Worm (Caenorhabditis elegans): Measurements from ENCODE around the gene R07G3.8.

- no peak for TF ChIP-seq egl-27 (tag; optimal IDR thresholded peaks at IDR 0.05)
- TF ChIP-seq nhr-237 (tag; optimal IDR thresholded peaks at IDR 0.05), result no peak
- no peak for TF ChIP-seq tlp-1 (tag; optimal IDR thresholded peaks at IDR 0.05)
- TF ChIP-seq zip-4 (GFP tag; optimal IDR thresholded peaks at IDR 0.05), result no peak
Measured at ce11 chrII:7643214-7643613, 22.9 kb upstream of the R07G3.8 start.

Data from whole organism, L1 larva.